Worm (Caenorhabditis elegans) whole organism, L4/young adult: ENCODE results near the gene T07E3.4.

Experiments
- W03F9.2 ChIP-seq: fragments of 150-350 bp; optimal IDR thresholded peaks from 2 replicates; lab custom pipeline; 2014; ENCODE audit warnings: missing biosample characterization, missing genetic modification characterization
- dao-5 ChIP-seq: sonication (generic microtip); optimal IDR thresholded peaks from 2 replicates; lab custom pipeline; 2016; ENCODE audit warnings: missing genotype, missing genetic modification characterization, moderate library complexity, missing compliant biosample characterization
- him-1 ChIP-seq: sonication (generic microtip); optimal IDR thresholded peaks from 2 replicates; lab custom pipeline; 2016; ENCODE audit warnings: missing genotype, missing genetic modification reagents, missing genetic modification characterization, missing compliant biosample characterization

DNA sequence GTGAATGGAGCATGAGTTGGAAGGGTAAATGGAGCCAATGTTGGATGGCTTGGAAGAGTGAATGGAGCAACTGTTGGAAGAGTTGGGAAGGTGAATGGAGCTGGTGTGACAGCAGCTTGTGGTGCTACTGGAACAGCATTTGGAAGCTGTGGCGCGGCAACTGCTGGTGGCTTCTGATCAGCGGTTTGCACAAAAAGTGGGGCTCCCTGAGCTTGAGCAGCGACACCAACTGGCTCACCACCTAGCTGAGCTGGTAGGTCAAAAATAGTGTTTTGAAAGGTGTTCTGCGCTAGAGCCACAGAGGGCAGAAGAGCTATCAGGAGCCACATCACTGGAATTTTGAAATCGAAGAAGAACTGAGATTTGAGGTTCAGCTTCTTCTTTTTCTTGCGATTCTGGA is 47.5 kb downstream of the T07E3.4 start:
- TF ChIP-seq him-1 (tag; lab: Kevin White, UChicago) (no peak), dao-5 (no peak), W03F9.2 (tag; lab: Kevin White, UChicago) (no peak)
